Fruit fly (Drosophila melanogaster): Measurements from ENCODE around the gene CG3437.

Gene CG3437

DNA sequence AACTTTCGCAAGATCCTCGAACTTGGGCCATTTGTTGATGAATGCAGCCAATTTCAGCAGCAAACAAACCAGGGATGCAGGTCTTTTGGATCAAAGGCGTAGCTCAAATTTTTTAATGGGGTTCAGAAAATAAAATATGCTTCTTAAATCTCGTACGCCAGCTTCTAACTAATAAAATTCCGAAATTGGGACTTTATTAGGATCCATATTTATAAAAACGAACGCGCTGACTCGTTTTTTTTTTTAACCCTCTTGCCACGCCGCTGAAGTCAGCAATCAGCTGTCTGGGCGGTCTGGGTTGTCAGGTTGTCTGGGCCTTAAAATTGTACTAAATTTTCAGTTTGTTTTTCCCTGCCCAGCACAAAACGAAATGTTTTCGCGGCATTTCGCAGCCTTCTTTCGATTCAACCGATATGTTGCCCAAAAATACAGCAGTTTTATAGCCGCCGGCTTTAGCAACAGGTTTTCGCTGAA lies at the start of gene CG3437 (continued):
- TF ChIP-seq knrl (GFP tag; IDR thresholded peaks at IDR 0.05; ENCODE audit: partially characterized antibody), result peak; percentile 40; the same call in 1 of the 3 replicates
- peak; percentile 99 for TF ChIP-seq Mrtf (GFP tag; IDR thresholded peaks at IDR 0.05)
- peak; percentile 99 for TF ChIP-seq ken (GFP tag; IDR thresholded peaks at IDR 0.05)
- peak; percentile 97 for TF ChIP-seq gsb-n (tag; optimal IDR thresholded peaks at IDR 0.05)
- TF ChIP-seq CG10147 (GFP tag; optimal IDR thresholded peaks at IDR 0.05), result peak; percentile 98
- peak; percentile 98 for TF ChIP-seq toy (GFP tag; IDR thresholded peaks at IDR 0.05)
- TF ChIP-seq slou (GFP tag; optimal IDR thresholded peaks at IDR 0.05), result peak; percentile 95
- TF ChIP-seq her (GFP tag; optimal IDR thresholded peaks at IDR 0.05), result peak; percentile 96
- peak; percentile 98 for TF ChIP-seq Dek (tag; optimal IDR thresholded peaks at IDR 0.05)
- no peak; the same call in 1 of the 2 replicates for TF ChIP-seq hbn (GFP tag; IDR thresholded peaks at IDR 0.05; ENCODE audit: partially characterized antibody)
- TF ChIP-seq oc (tag; optimal IDR thresholded peaks at IDR 0.05), result peak; percentile 98
- peak; percentile 94 for TF ChIP-seq tap (tag; optimal IDR thresholded peaks at IDR 0.05)
- TF ChIP-seq YL-1 (GFP tag; optimal IDR thresholded peaks at IDR 0.05), result peak; percentile 98
- peak; percentile 77 for TF ChIP-seq bigmax (GFP tag; optimal IDR thresholded peaks at IDR 0.05)
- TF ChIP-seq lab (GFP tag; optimal IDR thresholded peaks at IDR 0.05), result peak; percentile 100
- 0 out of 3 replicates have a peak, but pooled peaks have one; percentile 29 for TF ChIP-seq vnd (GFP tag; IDR thresholded peaks at IDR 0.05; ENCODE audit: partially characterized antibody)
- peak; percentile 96 for TF ChIP-seq Ravus (GFP tag; IDR thresholded peaks at IDR 0.05)
- TF ChIP-seq CG10267 (tag; optimal IDR thresholded peaks at IDR 0.05), result peak; percentile 94
- 0 out of 2 replicates have a peak, but pooled peaks have one; percentile 11 for TF ChIP-seq CG2129 (GFP tag; IDR thresholded peaks at IDR 0.05; ENCODE audit: partially characterized antibody)
- TF ChIP-seq nerfin-1 (tag; optimal IDR thresholded peaks at IDR 0.05), result peak; percentile 98
- TF ChIP-seq CG3163 (GFP tag; optimal IDR thresholded peaks at IDR 0.05), result peak; percentile 91
- peak; percentile 99 for TF ChIP-seq CG12659 (GFP tag; optimal IDR thresholded peaks at IDR 0.05)
- TF ChIP-seq CG10321 (GFP tag; IDR thresholded peaks at IDR 0.05), result peak; percentile 87
- TF ChIP-seq CG14860 (GFP tag; IDR thresholded peaks at IDR 0.05; ENCODE audit: partially characterized antibody), result no peak
- TF ChIP-seq prd (optimal IDR thresholded peaks at IDR 0.05), result no peak
- peak; percentile 100 for TF ChIP-seq prd (GFP tag; IDR thresholded peaks at IDR 0.05)
- TF ChIP-seq al (GFP tag; IDR thresholded peaks at IDR 0.05), result peak; percentile 99
- TF ChIP-seq ac (GFP tag; optimal IDR thresholded peaks at IDR 0.05), result peak; percentile 96
- TF ChIP-seq grau (tag; optimal IDR thresholded peaks at IDR 0.05), result peak; percentile 97
- TF ChIP-seq ash1 (GFP tag; optimal IDR thresholded peaks at IDR 0.05), result peak; percentile 96
- peak; percentile 98 for TF ChIP-seq sqz (GFP tag; optimal IDR thresholded peaks at IDR 0.05)
- TF ChIP-seq CG6854 (GFP tag; optimal IDR thresholded peaks at IDR 0.05), result peak; percentile 98
- TF ChIP-seq CG12236 (GFP tag; optimal IDR thresholded peaks at IDR 0.05), result peak; percentile 97
- peak; percentile 98 for TF ChIP-seq GATAe (GFP tag; conservative IDR thresholded peaks at IDR 0.05)
- TF ChIP-seq slp2 (GFP tag; optimal IDR thresholded peaks at IDR 0.05), result peak; percentile 99
- TF ChIP-seq zf30C (GFP tag; optimal IDR thresholded peaks at IDR 0.05), result peak; percentile 40
- peak; percentile 98 for TF ChIP-seq CG18619 (GFP tag; optimal IDR thresholded peaks at IDR 0.05)
- TF ChIP-seq exex (tag; optimal IDR thresholded peaks at IDR 0.05), result peak; percentile 93
- peak; percentile 97 for TF ChIP-seq jing (GFP tag; optimal IDR thresholded peaks at IDR 0.05)
- peak; percentile 98 for TF ChIP-seq CG12744 (GFP tag; optimal IDR thresholded peaks at IDR 0.05)
- peak; percentile 97 for TF ChIP-seq CG7987 (GFP tag; optimal IDR thresholded peaks at IDR 0.05)
- TF ChIP-seq CG14441 (GFP tag; IDR thresholded peaks at IDR 0.05), result peak; percentile 100
- TF ChIP-seq Gug (GFP tag; IDR thresholded peaks at IDR 0.05), result peak; percentile 99
- peak; percentile 97 to 99 for TF ChIP-seq chif (GFP tag; optimal IDR thresholded peaks at IDR 0.05)
- peak in 1 of 2 experiments; percentile 84 for TF ChIP-seq tll (GFP tag; optimal IDR thresholded peaks at IDR 0.05)
- TF ChIP-seq Doc3 (GFP tag; IDR thresholded peaks at IDR 0.05; ENCODE audit: partially characterized antibody), result no peak
- TF ChIP-seq az2 (GFP tag; optimal IDR thresholded peaks at IDR 0.05), result peak; percentile 99
- TF ChIP-seq CG2875 (GFP tag; optimal IDR thresholded peaks at IDR 0.05), result peak; percentile 96
- TF ChIP-seq CG8478 (optimal IDR thresholded peaks at IDR 0.05), result no peak
- TF ChIP-seq CG11093 (GFP tag; IDR thresholded peaks at IDR 0.05), result peak; percentile 99
